Fruit fly (Drosophila melanogaster) S2 (cell line): ENCODE measurements around the gene fz2.

Source experiments
- CG8478 ChIP-seq: fragments of >200 bp; optimal IDR thresholded peaks from 2 replicates; lab custom pipeline; 2018
- CTCF ChIP-seq, 2 experiments: fragments of >200 bp; optimal IDR thresholded peaks; 2 replicates each; lab custom pipeline; 2018

The fz2 gene

DNA sequence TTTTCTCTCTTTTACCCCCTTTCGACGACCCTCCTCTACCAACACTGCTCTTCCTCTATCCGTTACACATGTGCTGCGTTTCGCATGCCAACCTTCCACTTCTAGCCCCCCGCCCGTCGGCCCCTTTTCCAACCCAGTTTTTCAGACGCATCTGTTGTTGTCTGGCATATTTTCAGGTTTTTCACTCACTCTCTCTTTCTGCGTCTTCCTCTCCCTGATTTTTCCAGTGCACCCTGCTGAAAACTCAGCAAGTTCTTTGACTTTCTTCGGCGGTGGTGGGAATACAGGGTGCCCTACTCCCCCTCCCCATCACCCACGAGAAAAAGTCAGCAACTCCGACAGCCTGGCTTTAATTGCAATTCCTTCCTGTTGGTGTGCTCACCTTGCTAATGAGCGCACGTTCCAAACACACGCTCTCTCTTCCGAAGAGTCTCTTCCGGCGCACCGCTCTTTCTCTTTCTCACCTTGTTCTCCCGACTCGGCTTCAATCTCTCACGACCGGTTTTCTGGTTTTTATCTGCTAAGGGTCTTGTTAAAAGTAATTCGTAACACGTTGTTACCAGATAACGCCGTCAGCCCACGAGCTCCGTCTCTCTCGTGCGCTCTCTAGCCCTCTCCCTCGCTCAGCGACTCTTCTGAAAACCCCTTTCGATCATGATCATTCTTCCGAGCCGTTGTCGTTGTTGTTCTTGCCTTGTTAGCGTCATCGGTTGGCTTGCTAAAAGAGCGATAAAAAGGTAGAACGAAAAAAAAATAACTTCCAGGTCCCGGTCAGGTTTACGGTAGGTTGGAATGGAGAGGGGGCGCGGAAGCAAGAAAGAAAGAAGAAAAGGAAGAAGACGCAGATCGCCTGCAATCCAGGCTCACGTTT lies 63.6 kb downstream of the fz2 start:
- TF ChIP-seq CG8478 (lab: Kevin White, UChicago): no peak
- no peak for TF ChIP-seq CTCF (optimal IDR thresholded peaks at IDR 0.05; lab: Kevin White, UChicago)

dm6 chr3L:19170426-19170825 lies 64.7 kb downstream of the fz2 start:
- no peak for TF ChIP-seq CG8478 (lab: Kevin White, UChicago)
- TF ChIP-seq CTCF (optimal IDR thresholded peaks at IDR 0.05; lab: Kevin White, UChicago): no peak

dm6 chr3L:19168717-19169436 lies 66.3 kb downstream of the fz2 start:
- TF ChIP-seq CG8478 (lab: Kevin White, UChicago) (no peak), CTCF (optimal IDR thresholded peaks at IDR 0.05; lab: Kevin White, UChicago) (no peak)

DNA sequence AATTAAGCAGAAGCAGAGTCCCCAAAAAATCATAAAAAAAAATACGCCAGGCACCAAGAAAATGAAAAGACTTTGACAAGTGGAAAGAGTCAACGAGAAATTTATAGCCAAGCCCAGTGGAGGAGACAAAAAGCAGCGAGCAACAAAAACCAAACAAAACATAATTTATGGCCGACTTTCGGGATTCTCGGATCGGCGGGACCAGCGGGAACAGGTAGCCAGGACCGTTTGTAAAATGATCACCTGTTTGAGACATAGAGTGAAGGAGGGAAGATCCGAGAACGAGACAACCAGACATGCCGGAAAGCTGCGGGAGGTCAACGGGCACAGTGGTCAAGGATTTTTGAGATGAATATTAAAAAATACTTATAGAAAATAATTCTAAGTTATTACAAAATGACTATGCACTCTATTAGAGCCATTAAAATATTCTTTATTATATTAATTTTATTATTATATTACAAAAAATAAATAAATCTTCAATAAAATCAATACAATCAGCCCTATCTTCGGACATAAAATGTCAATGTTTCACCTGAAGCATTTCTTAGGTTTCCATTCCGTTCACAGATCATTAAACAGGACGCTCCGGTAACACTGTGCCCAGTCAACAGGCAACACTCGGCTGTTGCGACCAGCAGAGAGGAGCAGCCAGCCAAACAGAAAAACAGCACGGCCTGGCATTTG lies 67.4 kb downstream of the fz2 start:
- TF ChIP-seq CTCF (optimal IDR thresholded peaks at IDR 0.05; lab: Kevin White, UChicago) (no peak), CG8478 (lab: Kevin White, UChicago) (no peak)

- TF ChIP-seq CTCF (optimal IDR thresholded peaks at IDR 0.05; lab: Kevin White, UChicago) (no peak), CG8478 (lab: Kevin White, UChicago) (no peak)
Measured at dm6 chr3L:19166298-19166937, 68.8 kb downstream of the fz2 start.

dm6 chr3L:19164767-19165762 lies 70.1 kb downstream of the fz2 start:
- TF ChIP-seq CG8478 (lab: Kevin White, UChicago) (no peak), CTCF (optimal IDR thresholded peaks at IDR 0.05; lab: Kevin White, UChicago) (no peak)

dm6 chr3L:19163791-19164190 lies 71.4 kb downstream of the fz2 start:
- TF ChIP-seq CG8478 (lab: Kevin White, UChicago): no peak
- TF ChIP-seq CTCF (optimal IDR thresholded peaks at IDR 0.05; lab: Kevin White, UChicago): no peak

DNA sequence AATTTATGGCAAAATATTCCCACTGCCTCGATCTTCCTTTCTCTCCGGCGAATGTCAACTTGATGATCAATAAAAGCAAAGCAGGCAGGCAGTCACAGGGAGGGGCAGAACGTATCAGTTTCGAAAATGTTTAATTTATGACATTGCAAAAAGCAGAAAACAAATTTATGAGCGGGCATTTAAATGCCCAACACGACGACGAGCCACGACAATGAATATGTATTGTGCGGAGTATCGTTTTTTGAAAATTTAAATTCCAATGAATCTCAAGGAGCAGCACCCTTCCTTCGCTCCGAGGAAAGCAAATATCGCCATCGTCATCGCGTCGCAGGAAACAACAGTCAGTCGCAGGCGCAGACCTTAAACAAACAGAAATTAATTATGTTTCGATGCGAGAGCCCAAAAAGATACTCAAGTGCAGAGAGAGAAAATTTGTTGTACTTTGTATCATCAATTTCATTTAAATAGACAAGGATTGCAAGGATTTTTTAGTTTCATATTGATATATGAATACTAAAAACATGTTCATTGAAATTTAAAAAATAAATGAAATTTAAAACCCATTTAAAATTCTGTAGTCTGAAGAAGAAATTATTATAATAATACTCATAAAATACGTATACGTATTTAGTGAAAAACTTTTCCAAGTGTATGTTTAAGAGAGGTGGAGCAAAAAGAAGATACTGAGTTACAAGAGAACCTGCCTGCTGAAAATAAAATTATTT lies 72.4 kb downstream of the fz2 start:
- no peak for TF ChIP-seq CTCF (optimal IDR thresholded peaks at IDR 0.05; lab: Kevin White, UChicago)
- TF ChIP-seq CG8478 (lab: Kevin White, UChicago): no peak

dm6 chr3L:19161291-19161690 lies 73.9 kb downstream of the fz2 start:
- no peak for TF ChIP-seq CTCF (optimal IDR thresholded peaks at IDR 0.05; lab: Kevin White, UChicago)

DNA sequence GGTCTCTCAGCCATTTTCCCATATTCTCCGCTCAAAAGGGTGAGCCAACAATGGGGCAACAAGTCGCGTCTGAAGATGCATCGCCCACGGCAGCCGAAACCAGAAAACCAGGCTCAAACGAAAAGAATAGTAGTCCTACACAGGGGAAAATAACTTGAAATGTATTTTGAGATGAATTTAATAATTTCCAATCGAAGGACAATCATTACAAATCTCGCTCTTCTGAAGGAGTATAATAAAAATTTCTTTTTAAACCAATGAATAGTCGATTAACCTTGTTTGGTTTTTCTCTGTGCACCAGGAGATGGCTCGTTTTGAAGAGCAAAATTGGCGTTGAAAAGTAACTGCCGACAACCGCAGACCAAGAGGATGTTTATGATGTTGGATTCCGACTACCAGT lies 75.3 kb downstream of the fz2 start:
- TF ChIP-seq CG8478 (lab: Kevin White, UChicago) (no peak), CTCF (optimal IDR thresholded peaks at IDR 0.05; lab: Kevin White, UChicago) (no peak)

dm6 chr3L:19158343-19158742 lies 76.8 kb downstream of the fz2 start:
- TF ChIP-seq CTCF (optimal IDR thresholded peaks at IDR 0.05; lab: Kevin White, UChicago) (no peak), CG8478 (lab: Kevin White, UChicago) (no peak)

DNA sequence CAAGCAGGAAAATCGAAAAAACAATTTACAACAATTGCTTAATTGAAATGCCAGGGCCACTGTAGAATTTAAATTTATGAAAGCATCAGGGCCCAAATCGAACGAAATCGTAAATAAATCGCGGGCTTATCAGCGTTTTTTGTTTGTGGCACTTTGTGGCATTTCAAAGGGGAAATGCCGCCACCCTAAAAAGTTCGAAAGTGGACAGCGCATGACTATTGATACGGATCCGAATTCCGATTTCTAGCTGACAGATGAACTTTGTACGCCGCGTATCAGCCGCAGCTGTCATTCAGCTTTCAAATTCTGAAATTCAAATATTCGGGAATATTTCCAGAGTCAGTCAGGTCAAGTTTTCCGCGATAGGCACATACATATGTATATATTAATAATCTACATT lies 78.9 kb downstream of the fz2 start:
- no peak for TF ChIP-seq CG8478 (lab: Kevin White, UChicago)
- no peak for TF ChIP-seq CTCF (optimal IDR thresholded peaks at IDR 0.05; lab: Kevin White, UChicago)

dm6 chr3L:19155111-19155510 lies 80.1 kb downstream of the fz2 start:
- no peak for TF ChIP-seq CTCF (optimal IDR thresholded peaks at IDR 0.05; lab: Kevin White, UChicago)
